Worm (Caenorhabditis elegans) whole organism, late embryonic: ENCODE results near the gene nspc-18.

Experiments used
- F13H6.1 ChIP-seq: sonication (generic microtip); optimal IDR thresholded peaks from 2 replicates; lab custom pipeline; 2016; ENCODE audit warnings: missing genetic modification characterization, missing compliant biosample characterization
- K09A11.1 ChIP-seq: sonication (generic microtip); optimal IDR thresholded peaks from 2 replicates; lab custom pipeline; 2017; ENCODE audit warnings: antibody characterized with exemption, mild to moderate bottlenecking, missing genetic modification characterization, missing compliant biosample characterization; ENCODE audit not compliant: insufficient read depth
- T23F11.4 ChIP-seq: fragments of 200-800 bp; sonication (Bioruptor generic); optimal IDR thresholded peaks from 2 replicates; lab custom pipeline; 2018; ENCODE audit warnings: mild to moderate bottlenecking, missing genetic modification characterization, missing compliant biosample characterization
- Y22D7AL.16 ChIP-seq: sonication (generic microtip); optimal IDR thresholded peaks from 2 replicates; lab custom pipeline; 2016; ENCODE audit warnings: missing genetic modification characterization, missing compliant biosample characterization
- ahr-1 ChIP-seq: sonication (generic microtip); optimal IDR thresholded peaks from 2 replicates; lab custom pipeline; 2016; ENCODE audit warnings: missing genetic modification characterization, missing compliant biosample characterization
- ceh-14 ChIP-seq: sonication (generic microtip); optimal IDR thresholded peaks from 2 replicates; lab custom pipeline; 2016; ENCODE audit warnings: missing genotype, missing genetic modification characterization, missing compliant biosample characterization
- ceh-18 ChIP-seq: sonication (generic microtip); optimal IDR thresholded peaks from 2 replicates; lab custom pipeline; 2016; ENCODE audit warnings: missing genetic modification characterization, missing compliant biosample characterization
- ceh-19 ChIP-seq: fragments of 200-800 bp; sonication (Bioruptor generic); optimal IDR thresholded peaks from 2 replicates; lab custom pipeline; 2018; ENCODE audit warnings: mild to moderate bottlenecking, missing genetic modification characterization, missing compliant biosample characterization
- ceh-2 ChIP-seq: sonication (generic microtip); optimal IDR thresholded peaks from 2 replicates; lab custom pipeline; 2016; ENCODE audit warnings: missing genotype, missing genetic modification characterization, missing compliant biosample characterization
- ceh-24 ChIP-seq: sonication (generic microtip); optimal IDR thresholded peaks from 2 replicates; lab custom pipeline; 2016; ENCODE audit warnings: mild to moderate bottlenecking, missing genetic modification characterization, missing compliant biosample characterization
- ceh-30 ChIP-seq: fragments of 150-350 bp; optimal IDR thresholded peaks from 2 replicates; lab custom pipeline; 2014; ENCODE audit warnings: missing biosample characterization, missing genetic modification characterization
- ceh-31 ChIP-seq: sonication (generic microtip); optimal IDR thresholded peaks from 2 replicates; lab custom pipeline; 2016; ENCODE audit warnings: missing genetic modification characterization, missing compliant biosample characterization
- ceh-34 ChIP-seq: sonication (generic microtip); optimal IDR thresholded peaks from 2 replicates; lab custom pipeline; 2016; ENCODE audit warnings: mild to moderate bottlenecking, missing genetic modification characterization, missing compliant biosample characterization
- ceh-45 ChIP-seq: fragments of 200-800 bp; sonication (Bioruptor generic); IDR thresholded peaks from 2 replicates; pipeline ENCODE4 v1.3.6; 2022; ENCODE audit warnings: missing genetic modification reagents, missing genetic modification characterization, missing compliant biosample characterization
- ceh-48 ChIP-seq: sonication (generic microtip); optimal IDR thresholded peaks from 2 replicates; lab custom pipeline; 2016; ENCODE audit warnings: missing genetic modification characterization, inconsistent platforms, missing compliant biosample characterization
- dmd-4 ChIP-seq: sonication (generic microtip); optimal IDR thresholded peaks from 2 replicates; lab custom pipeline; 2016; ENCODE audit warnings: borderline replicate concordance, missing genetic modification characterization, missing compliant biosample characterization
- dve-1 ChIP-seq: sonication (generic microtip); optimal IDR thresholded peaks from 2 replicates; lab custom pipeline; 2017; ENCODE audit warnings: antibody characterized with exemption, mild to moderate bottlenecking, missing genetic modification characterization, missing compliant biosample characterization
- elt-2 ChIP-seq: sonication (generic microtip); optimal IDR thresholded peaks from 2 replicates; lab custom pipeline; 2016; ENCODE audit warnings: missing genetic modification reagents, missing genetic modification characterization, missing compliant biosample characterization
- elt-4 ChIP-seq: sonication (generic microtip); optimal IDR thresholded peaks from 2 replicates; lab custom pipeline; 2016; ENCODE audit warnings: missing genetic modification characterization, missing compliant biosample characterization
- ets-4 ChIP-seq: sonication (generic microtip); optimal IDR thresholded peaks from 2 replicates; lab custom pipeline; 2016; ENCODE audit warnings: missing genetic modification characterization, missing compliant biosample characterization
- fkh-10 ChIP-seq: fragments of 150-350 bp; optimal IDR thresholded peaks from 2 replicates; lab custom pipeline; 2014; ENCODE audit warnings: missing biosample characterization, missing genetic modification reagents, missing genetic modification characterization
- fkh-6 ChIP-seq: sonication (generic microtip); optimal IDR thresholded peaks from 2 replicates; lab custom pipeline; 2016; ENCODE audit warnings: missing genetic modification characterization, missing compliant biosample characterization
- hlh-13 ChIP-seq: fragments of 200-800 bp; sonication (Bioruptor generic); optimal IDR thresholded peaks from 2 replicates; lab custom pipeline; 2018; ENCODE audit warnings: mild to moderate bottlenecking, missing genetic modification characterization, missing compliant biosample characterization
- hlh-30 ChIP-seq: sonication (generic microtip); optimal IDR thresholded peaks from 2 replicates; lab custom pipeline; 2017; ENCODE audit warnings: antibody characterized with exemption, missing genetic modification characterization, missing compliant biosample characterization; ENCODE audit not compliant: insufficient read depth
- hlh-8 ChIP-seq: sonication (generic microtip); optimal IDR thresholded peaks from 2 replicates; lab custom pipeline; 2016; ENCODE audit warnings: missing genotype, missing genetic modification characterization, missing compliant biosample characterization
- lin-11 ChIP-seq: fragments of 200-800 bp; sonication (Bioruptor generic); optimal IDR thresholded peaks from 2 replicates; lab custom pipeline; 2018; ENCODE audit warnings: mild to moderate bottlenecking, missing genetic modification characterization, missing compliant biosample characterization
- madf-2 ChIP-seq: sonication (generic microtip); optimal IDR thresholded peaks from 2 replicates; lab custom pipeline; 2017; ENCODE audit warnings: missing genetic modification characterization, missing compliant biosample characterization
- mec-3 ChIP-seq: sonication (generic microtip); optimal IDR thresholded peaks from 2 replicates; lab custom pipeline; 2016; ENCODE audit warnings: borderline replicate concordance, missing genetic modification characterization, missing compliant biosample characterization
- nfya-1 ChIP-seq: sonication (generic microtip); optimal IDR thresholded peaks from 2 replicates; lab custom pipeline; 2017; ENCODE audit warnings: missing genetic modification characterization, mild to moderate bottlenecking, missing compliant biosample characterization, antibody characterized with exemption, moderate library complexity
- nhr-232 ChIP-seq: sonication (generic microtip); optimal IDR thresholded peaks from 2 replicates; lab custom pipeline; 2016; ENCODE audit warnings: missing genetic modification characterization, missing compliant biosample characterization
- odd-2 ChIP-seq: sonication (generic microtip); optimal IDR thresholded peaks from 2 replicates; lab custom pipeline; 2017; ENCODE audit warnings: antibody characterized with exemption, mild to moderate bottlenecking, missing genetic modification characterization, missing compliant biosample characterization
- pag-3 ChIP-seq: sonication (generic microtip); optimal IDR thresholded peaks from 2 replicates; lab custom pipeline; 2016; ENCODE audit warnings: missing compliant biosample characterization, missing genetic modification characterization, borderline replicate concordance
- pax-1 ChIP-seq: fragments of 150-350 bp; optimal IDR thresholded peaks from 2 replicates; lab custom pipeline; 2014; ENCODE audit warnings: missing biosample characterization, missing genetic modification characterization
- pha-2 ChIP-seq: sonication (generic microtip); optimal IDR thresholded peaks from 2 replicates; lab custom pipeline; 2017; ENCODE audit warnings: mild to moderate bottlenecking, missing genetic modification characterization, missing compliant biosample characterization
- pha-4 ChIP-seq: fragments of 150-350 bp; optimal IDR thresholded peaks from 2 replicates; lab custom pipeline; 2018; ENCODE audit warnings: missing biosample characterization, missing genetic modification reagents, missing genetic modification characterization
- pqm-1 ChIP-seq: sonication (generic microtip); optimal IDR thresholded peaks from 2 replicates; lab custom pipeline; 2016; ENCODE audit warnings: missing genetic modification characterization, missing compliant biosample characterization
- pros-1 ChIP-seq: fragments of 150-350 bp; optimal IDR thresholded peaks from 2 replicates; lab custom pipeline; 2014; ENCODE audit warnings: missing biosample characterization, missing genetic modification reagents, missing genetic modification characterization
- ref-2 ChIP-seq: sonication (generic microtip); optimal IDR thresholded peaks from 2 replicates; lab custom pipeline; 2016; ENCODE audit warnings: missing genetic modification characterization, missing compliant biosample characterization
- rnt-1 ChIP-seq: sonication (generic microtip); optimal IDR thresholded peaks from 2 replicates; lab custom pipeline; 2016; ENCODE audit warnings: missing genetic modification characterization, missing compliant biosample characterization
- sdc-2 ChIP-seq: sonication (generic microtip); optimal IDR thresholded peaks from 2 replicates; lab custom pipeline; 2016; ENCODE audit warnings: missing genotype, missing genetic modification characterization, missing compliant biosample characterization
- sox-4 ChIP-seq: sonication (generic microtip); optimal IDR thresholded peaks from 2 replicates; lab custom pipeline; 2017; ENCODE audit warnings: mild to moderate bottlenecking, missing genetic modification characterization, inconsistent platforms, missing compliant biosample characterization
- syd-9 ChIP-seq: sonication (generic microtip); optimal IDR thresholded peaks from 2 replicates; lab custom pipeline; 2016; ENCODE audit warnings: mild to moderate bottlenecking, missing genetic modification characterization, moderate library complexity, missing compliant biosample characterization
- tbx-2 ChIP-seq: sonication (generic microtip); optimal IDR thresholded peaks from 2 replicates; lab custom pipeline; 2016; ENCODE audit warnings: missing genetic modification characterization, missing compliant biosample characterization
- ttx-3 ChIP-seq: sonication (generic microtip); optimal IDR thresholded peaks from 2 replicates; lab custom pipeline; 2016; ENCODE audit warnings: missing genetic modification reagents, missing genetic modification characterization, missing compliant biosample characterization
- unc-42 ChIP-seq: sonication (generic microtip); optimal IDR thresholded peaks from 2 replicates; lab custom pipeline; 2016; ENCODE audit warnings: missing genotype, missing genetic modification characterization, missing compliant biosample characterization
- unc-55 ChIP-seq: sonication (generic microtip); optimal IDR thresholded peaks from 2 replicates; lab custom pipeline; 2017; ENCODE audit warnings: missing biosample characterization, missing genetic modification reagents, missing genetic modification characterization
- ztf-16 ChIP-seq: sonication (generic microtip); optimal IDR thresholded peaks from 2 replicates; lab custom pipeline; 2017; ENCODE audit warnings: missing genetic modification characterization, missing compliant biosample characterization

Gene nspc-18

ce11 chrX:14560297-14560680, 32.8 kb upstream of the nspc-18 start:
- TF ChIP-seq pros-1 (peak; percentile 75), pqm-1 (peak; percentile 60), dmd-4 (peak; percentile 53), madf-2 (no peak), ceh-2 (tag; lab: Kevin White, UChicago) (peak; percentile 74), lin-11 (no peak), T23F11.4 (peak; percentile 42), ttx-3 (tag; lab: Kevin White, UChicago) (no peak), hlh-30 (tag; lab: Kevin White, UChicago) (peak; percentile 77), nhr-232 (tag; lab: Kevin White, UChicago) (no peak), Y22D7AL.16 (tag; lab: Kevin White, UChicago) (no peak), ceh-34 (tag; lab: Kevin White, UChicago) (peak; percentile 99), F13H6.1 (tag; lab: Kevin White, UChicago) (peak; percentile 95), nfya-1 (tag; lab: Kevin White, UChicago) (peak; percentile 86), odd-2 (no peak), pag-3 (tag; lab: Kevin White, UChicago) (peak; percentile 63), ahr-1 (tag; lab: Kevin White, UChicago) (no peak), elt-2 (peak; percentile 43), ceh-48 (no peak), fkh-6 (tag; lab: Kevin White, UChicago) (no peak), mec-3 (no peak), ceh-18 (peak; percentile 95), rnt-1 (tag; lab: Kevin White, UChicago) (peak; percentile 89), hlh-13 (GFP tag; lab: Kevin White, UChicago) (no peak), ceh-30 (peak; percentile 61), pha-4 (tag; lab: Kevin White, UChicago) (no peak), ceh-45 (GFP tag; lab: Robert Waterston, UW) (no peak), tbx-2 (tag; lab: Kevin White, UChicago) (peak; percentile 94), ztf-16 (peak; percentile 58), dve-1 (peak; percentile 97), ref-2 (tag; lab: Kevin White, UChicago) (peak; percentile 86), elt-4 (no peak), ceh-19 (GFP tag; lab: Kevin White, UChicago) (peak; percentile 66), ceh-24 (tag; lab: Kevin White, UChicago) (no peak), K09A11.1 (tag; lab: Kevin White, UChicago) (peak; percentile 53), pha-2 (peak; percentile 62), unc-55 (peak; percentile 88), hlh-8 (tag; lab: Kevin White, UChicago) (no peak), fkh-10 (GFP tag; lab: Kevin White, UChicago) (no peak), sox-4 (tag; lab: Kevin White, UChicago) (no peak), ceh-31 (tag; lab: Kevin White, UChicago) (peak; percentile 87), unc-42 (tag; lab: Kevin White, UChicago) (peak; percentile 49), ceh-14 (peak; percentile 74), ets-4 (tag; lab: Kevin White, UChicago) (peak; percentile 90), pax-1 (tag; lab: Kevin White, UChicago) (peak; percentile 70), sdc-2 (tag; lab: Kevin White, UChicago) (peak; percentile 61), syd-9 (tag; lab: Kevin White, UChicago) (peak; percentile 31)
- TF ChIP-seq, all 69 proteins: peak for 29
